Fruit fly (Drosophila melanogaster): ENCODE results near the gene Tcs5.

The Tcs5 gene

DNA sequence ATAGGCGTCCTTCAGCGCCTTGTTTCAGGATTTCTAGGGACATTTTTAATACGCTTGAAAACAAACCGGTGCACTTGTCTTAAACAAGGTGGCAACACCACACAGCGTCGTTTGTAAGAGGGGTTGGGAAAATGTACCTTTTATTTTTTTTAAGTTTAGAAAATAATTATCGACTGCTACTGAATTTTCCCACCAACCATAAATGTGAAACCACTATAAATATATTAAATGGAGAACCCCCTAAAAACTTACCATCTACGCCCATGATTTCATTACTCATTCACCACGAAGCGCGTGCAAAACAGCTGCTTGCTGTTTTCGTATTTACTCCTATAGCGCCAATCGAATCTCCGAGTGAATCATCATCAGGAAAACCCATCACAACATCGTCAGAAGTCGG, at the start of gene Tcs5, which contains the start of gene CHMP2B (continued):
- TF ChIP-seq Hmr (GFP tag; optimal IDR thresholded peaks at IDR 0.05), result peak; percentile 100
- TF ChIP-seq CG10654 (GFP tag; optimal IDR thresholded peaks at IDR 0.05), result peak; percentile 100
- peak; percentile 99 for TF ChIP-seq org-1 (GFP tag; optimal IDR thresholded peaks at IDR 0.05)
- peak; percentile 99 for TF ChIP-seq gcm (GFP tag; optimal IDR thresholded peaks at IDR 0.05)
- TF ChIP-seq CG8765 (GFP tag; IDR thresholded peaks at IDR 0.05), result peak; percentile 100
- peak; percentile 100 for TF ChIP-seq Poxn (GFP tag; IDR thresholded peaks at IDR 0.05)
- peak; percentile 99 for TF ChIP-seq CG4820 (GFP tag; optimal IDR thresholded peaks at IDR 0.05)
- TF ChIP-seq cato (GFP tag; optimal IDR thresholded peaks at IDR 0.05; ENCODE audit: borderline replicate concordance), result peak; percentile 100
- peak; percentile 99 for TF ChIP-seq CG11504 (tag; optimal IDR thresholded peaks at IDR 0.05)
- TF ChIP-seq Meics (GFP tag; optimal IDR thresholded peaks at IDR 0.05), result peak; percentile 99
- peak; percentile 100 for TF ChIP-seq CG1602 (GFP tag; optimal IDR thresholded peaks at IDR 0.05)
- TF ChIP-seq PHDP (tag; optimal IDR thresholded peaks at IDR 0.05), result peak; percentile 100
- TF ChIP-seq Sry-δ (GFP tag; optimal IDR thresholded peaks at IDR 0.05), result peak; percentile 85
- peak; percentile 99 for TF ChIP-seq eyg (GFP tag; optimal IDR thresholded peaks at IDR 0.05)
- peak; percentile 100 for TF ChIP-seq H15 (GFP tag; IDR thresholded peaks at IDR 0.05)
- peak; percentile 99 for TF ChIP-seq CG10543 (GFP tag; optimal IDR thresholded peaks at IDR 0.05)
- TF ChIP-seq Mad (GFP tag; optimal IDR thresholded peaks at IDR 0.05), result peak; percentile 100
- peak; percentile 100 for TF ChIP-seq CG7372 (GFP tag; IDR thresholded peaks at IDR 0.05)
- TF ChIP-seq gt (GFP tag; IDR thresholded peaks at IDR 0.05), result peak; percentile 100
- TF ChIP-seq sc (optimal IDR thresholded peaks at IDR 0.05), result no peak
- peak; percentile 100 for TF ChIP-seq sc (GFP tag; optimal IDR thresholded peaks at IDR 0.05)
- TF ChIP-seq caup (GFP tag; optimal IDR thresholded peaks at IDR 0.05; ENCODE audit: severe bottlenecking), result peak; percentile 100
- peak; percentile 100 for TF ChIP-seq CG11085 (GFP tag; IDR thresholded peaks at IDR 0.05)
- TF ChIP-seq Rx (GFP tag; IDR thresholded peaks at IDR 0.05), result peak; percentile 100
- TF ChIP-seq Hsf (GFP tag; optimal IDR thresholded peaks at IDR 0.05), result peak; percentile 100
- TF ChIP-seq CG3847 (GFP tag; IDR thresholded peaks at IDR 0.05), result peak; percentile 100
- TF ChIP-seq Elba2 (GFP tag; optimal IDR thresholded peaks at IDR 0.05), result peak; percentile 99
- TF ChIP-seq Fer2 (tag; optimal IDR thresholded peaks at IDR 0.05), result peak; percentile 99
- TF ChIP-seq Hmx (GFP tag; optimal IDR thresholded peaks at IDR 0.05), result no peak
- TF ChIP-seq CG10979 (tag; optimal IDR thresholded peaks at IDR 0.05), result peak; percentile 100
- peak; percentile 97 for TF ChIP-seq CG10267 (tag; optimal IDR thresholded peaks at IDR 0.05)
- TF ChIP-seq chn (GFP tag; optimal IDR thresholded peaks at IDR 0.05), result peak; percentile 100
- TF ChIP-seq Spps (tag; optimal IDR thresholded peaks at IDR 0.05), result peak; percentile 99
- TF ChIP-seq E2f1 (GFP tag; IDR thresholded peaks at IDR 0.05), result peak; percentile 100
- TF ChIP-seq CG10147 (GFP tag; optimal IDR thresholded peaks at IDR 0.05), result peak; percentile 99
- peak; percentile 99 for TF ChIP-seq CG14710 (tag; optimal IDR thresholded peaks at IDR 0.05)
- TF ChIP-seq CG18262 (tag; optimal IDR thresholded peaks at IDR 0.05), result peak; percentile 97
- TF ChIP-seq jigr1 (GFP tag; IDR thresholded peaks at IDR 0.05), result peak; percentile 100
- peak; percentile 99 for TF ChIP-seq CG1024 (GFP tag; IDR thresholded peaks at IDR 0.05)
- no peak for TF ChIP-seq lov (optimal IDR thresholded peaks at IDR 0.05)
- TF ChIP-seq lov (GFP tag; IDR thresholded peaks at IDR 0.05), result peak; percentile 100
- TF ChIP-seq dati (GFP tag; IDR thresholded peaks at IDR 0.05), result peak; percentile 100
- TF ChIP-seq dm (GFP tag; optimal IDR thresholded peaks at IDR 0.05), result peak; percentile 99
- TF ChIP-seq da (GFP tag; optimal IDR thresholded peaks at IDR 0.05), result peak; percentile 99
- peak; percentile 99 for TF ChIP-seq CG7556 (GFP tag; optimal IDR thresholded peaks at IDR 0.05)
- peak; percentile 100 for TF ChIP-seq CG11695 (GFP tag; IDR thresholded peaks at IDR 0.05)
- TF ChIP-seq Vsx1 (GFP tag; optimal IDR thresholded peaks at IDR 0.05), result peak; percentile 98
- TF ChIP-seq CG4360 (GFP tag; IDR thresholded peaks at IDR 0.05), result peak; percentile 96
- peak; percentile 100 for TF ChIP-seq ind (GFP tag; optimal IDR thresholded peaks at IDR 0.05)
- TF ChIP-seq CG8924 (tag; optimal IDR thresholded peaks at IDR 0.05), result peak; percentile 99
- peak; percentile 100 for TF ChIP-seq Six4 (GFP tag; optimal IDR thresholded peaks at IDR 0.05)
- TF ChIP-seq lmd (GFP tag; IDR thresholded peaks at IDR 0.05), result peak; percentile 100

Measured in whole organism, embryonic.